Fruit fly (Drosophila melanogaster): Measurements from ENCODE around the gene aus.
A peak's percentile ranks its signal among the peaks of the same experiment; 100 is the strongest.

The aus gene

dm6 chr3R:21365262-21365661 lies 15.9 kb upstream of the aus start (continued):
- peak; percentile 98 for TF ChIP-seq Xbp1 (GFP tag; optimal IDR thresholded peaks at IDR 0.05)
- TF ChIP-seq CG15479 (GFP tag; optimal IDR thresholded peaks at IDR 0.05) = peak; percentile 41
- peak; percentile 74 for TF ChIP-seq CG11696 (GFP tag; IDR thresholded peaks at IDR 0.05)
- no peak for TF ChIP-seq Asciz (GFP tag; optimal IDR thresholded peaks at IDR 0.05)
- peak; percentile 80; the same call in 2 of the 3 replicates for TF ChIP-seq Optix (GFP tag; IDR thresholded peaks at IDR 0.05)
- peak; percentile 95 for TF ChIP-seq shn (GFP tag; optimal IDR thresholded peaks at IDR 0.05)
- TF ChIP-seq CG9437 (GFP tag; optimal IDR thresholded peaks at IDR 0.05) = peak; percentile 91
- TF ChIP-seq so (GFP tag; IDR thresholded peaks at IDR 0.05) = peak; percentile 88; the same call in 2 of the 3 replicates
- TF ChIP-seq D19B (GFP tag; optimal IDR thresholded peaks at IDR 0.05) = peak; percentile 89
- no peak for TF ChIP-seq Hr39 (optimal IDR thresholded peaks at IDR 0.05)
- TF ChIP-seq scrt (GFP tag; optimal IDR thresholded peaks at IDR 0.05) = peak; percentile 87
- peak; percentile 64 for TF ChIP-seq CG9797 (GFP tag; optimal IDR thresholded peaks at IDR 0.05)
- no peak for TF ChIP-seq vnd (GFP tag; IDR thresholded peaks at IDR 0.05; ENCODE audit: partially characterized antibody)
- peak; percentile 95 for TF ChIP-seq CG6272 (GFP tag; IDR thresholded peaks at IDR 0.05)
- TF ChIP-seq ERR (GFP tag; optimal IDR thresholded peaks at IDR 0.05) = peak; percentile 81
- TF ChIP-seq Spps (tag; optimal IDR thresholded peaks at IDR 0.05) = peak; percentile 68
- TF ChIP-seq CG6654 (GFP tag; optimal IDR thresholded peaks at IDR 0.05) = peak; percentile 82
- TF ChIP-seq dan (GFP tag; IDR thresholded peaks at IDR 0.05) = peak; percentile 81
- TF ChIP-seq Dp (GFP tag; optimal IDR thresholded peaks at IDR 0.05) = peak; percentile 35
- TF ChIP-seq CG32767 (GFP tag; IDR thresholded peaks at IDR 0.05) = peak; percentile 91
- TF ChIP-seq stwl (tag; optimal IDR thresholded peaks at IDR 0.05) = peak; percentile 61
- peak; percentile 89 for TF ChIP-seq CG15514 (GFP tag; optimal IDR thresholded peaks at IDR 0.05)
- peak; percentile 75 for TF ChIP-seq p53 (GFP tag; optimal IDR thresholded peaks at IDR 0.05)
- TF ChIP-seq chinmo (GFP tag; IDR thresholded peaks at IDR 0.05; ENCODE audit: partially characterized antibody) = no peak
- TF ChIP-seq CG10209 (GFP tag; optimal IDR thresholded peaks at IDR 0.05) = peak; percentile 95
- peak; percentile 93 for TF ChIP-seq Xrp1 (GFP tag; IDR thresholded peaks at IDR 0.05)
- TF ChIP-seq bab2 (GFP tag; optimal IDR thresholded peaks at IDR 0.05) = peak; percentile 95
- TF ChIP-seq ind (GFP tag; optimal IDR thresholded peaks at IDR 0.05) = peak; percentile 98
- TF ChIP-seq yki (optimal IDR thresholded peaks at IDR 0.05) = no peak
- TF ChIP-seq crol (GFP tag; IDR thresholded peaks at IDR 0.05) = no peak
- TF ChIP-seq CG6854 (GFP tag; optimal IDR thresholded peaks at IDR 0.05) = peak; percentile 85
- no peak for TF ChIP-seq Blimp-1 (GFP tag; optimal IDR thresholded peaks at IDR 0.05)
- peak; percentile 72; the same call in 1 of the 2 replicates for TF ChIP-seq ro (GFP tag; IDR thresholded peaks at IDR 0.05)
- peak; percentile 95 for TF ChIP-seq CG17186 (GFP tag; optimal IDR thresholded peaks at IDR 0.05)
- no peak for TF ChIP-seq CG1832 (GFP tag; optimal IDR thresholded peaks at IDR 0.05)
- TF ChIP-seq CG12942 (GFP tag; optimal IDR thresholded peaks at IDR 0.05) = peak; percentile 95
- no peak for TF ChIP-seq pita (GFP tag; optimal IDR thresholded peaks at IDR 0.05)
- TF ChIP-seq Rfx (GFP tag; IDR thresholded peaks at IDR 0.05) = peak; percentile 96
- TF ChIP-seq lov (optimal IDR thresholded peaks at IDR 0.05) = no peak
- 0 out of 3 replicates have a peak, but pooled peaks have one; percentile 55 for TF ChIP-seq lov (GFP tag; IDR thresholded peaks at IDR 0.05)
- TF ChIP-seq CG18476 (GFP tag; optimal IDR thresholded peaks at IDR 0.05) = peak; percentile 89
- TF ChIP-seq tio (GFP tag; optimal IDR thresholded peaks at IDR 0.05) = peak; percentile 96
- TF ChIP-seq CG33213 (GFP tag; optimal IDR thresholded peaks at IDR 0.05) = peak; percentile 86
- peak; percentile 89 for TF ChIP-seq CG8290 (GFP tag; optimal IDR thresholded peaks at IDR 0.05)
- TF ChIP-seq CG8290 (tag; optimal IDR thresholded peaks at IDR 0.05) = peak in 1 of 2 experiments; percentile 82
- peak; percentile 97 for TF ChIP-seq slbo (GFP tag; IDR thresholded peaks at IDR 0.05)
- peak; percentile 89 for TF ChIP-seq ci (GFP tag; IDR thresholded peaks at IDR 0.05)
- no peak for TF ChIP-seq CG42726 (GFP tag; IDR thresholded peaks at IDR 0.05; ENCODE audit: partially characterized antibody)
- peak; percentile 57 for TF ChIP-seq CG4360 (GFP tag; IDR thresholded peaks at IDR 0.05)
- TF ChIP-seq CG1647 (GFP tag; optimal IDR thresholded peaks at IDR 0.05) = peak; percentile 93
- TF ChIP-seq pros (GFP tag; optimal IDR thresholded peaks at IDR 0.05) = peak; percentile 61
- TF ChIP-seq CG10431 (GFP tag; optimal IDR thresholded peaks at IDR 0.05) = peak; percentile 86

Measured in whole organism, embryonic.